Worm (Caenorhabditis elegans) whole organism, midembryonic: Measurements from ENCODE around the gene folt-2.

Source experiments
- T22C8.4 ChIP-seq: fragments of 200-800 bp; sonication (Bioruptor generic); IDR thresholded peaks from 2 replicates; pipeline ENCODE4 v1.3.6; 2022; ENCODE audit warnings: missing genetic modification characterization, missing compliant biosample characterization
- cog-1 ChIP-seq: sonication (generic microtip); optimal IDR thresholded peaks from 2 replicates; lab custom pipeline; 2016; ENCODE audit warnings: missing genetic modification characterization, missing compliant biosample characterization
- flt-1 ChIP-seq: fragments of 200-800 bp; sonication (Bioruptor generic); IDR thresholded peaks from 2 replicates; pipeline ENCODE4 v1.3.6; 2022; ENCODE audit warnings: missing genetic modification characterization, missing compliant biosample characterization
- klf-2 ChIP-seq: fragments of 200-800 bp; sonication (Bioruptor generic); conservative IDR thresholded peaks from 2 replicates; pipeline ENCODE4 v1.3.6; 2022; ENCODE audit warnings: missing genetic modification reagents, missing genetic modification characterization, missing compliant biosample characterization
- med-1 ChIP-seq: sonication (generic microtip); optimal IDR thresholded peaks from 2 replicates; lab custom pipeline; 2017; ENCODE audit warnings: missing genetic modification characterization, mild to moderate bottlenecking, missing compliant biosample characterization, antibody characterized with exemption, missing genetic modification reagents; ENCODE audit not compliant: insufficient read depth
- ref-1 ChIP-seq: fragments of 200-800 bp; sonication (Bioruptor generic); conservative IDR thresholded peaks from 2 replicates; pipeline ENCODE4 v1.3.6; 2022; ENCODE audit warnings: missing genetic modification reagents, missing genetic modification characterization, missing compliant biosample characterization
- tab-1 ChIP-seq: fragments of 200-800 bp; sonication (Bioruptor generic); IDR thresholded peaks from 2 replicates; pipeline ENCODE4 v1.3.6; 2022; ENCODE audit warnings: missing genetic modification characterization, missing compliant biosample characterization
- ztf-23 ChIP-seq: fragments of 200-800 bp; sonication (Bioruptor generic); IDR thresholded peaks from 2 replicates; pipeline ENCODE4 v1.3.6; 2022; ENCODE audit warnings: missing genetic modification reagents, missing genetic modification characterization, missing compliant biosample characterization
- ztf-29 ChIP-seq: fragments of 200-800 bp; sonication (Bioruptor generic); IDR thresholded peaks from 2 replicates; pipeline ENCODE4 v1.3.6; 2022; ENCODE audit warnings: missing genetic modification reagents, missing genetic modification characterization, missing compliant biosample characterization

Gene folt-2

ce11 chrV:2875422-2875821 is at the start of gene folt-2:
Gene folt-2, minus strand, starts transcription at chrV:2875600.
- TF ChIP-seq klf-2, result no peak
- no peak for TF ChIP-seq med-1 (GFP tag; lab: Kevin White, UChicago)
- TF ChIP-seq cog-1 (tag; lab: Kevin White, UChicago), result no peak
- TF ChIP-seq ztf-23, result no peak
- TF ChIP-seq T22C8.4 (GFP tag; lab: Robert Waterston, UW), result no peak
- TF ChIP-seq ztf-29 (GFP tag; lab: Robert Waterston, UW), result no peak
- no peak for TF ChIP-seq tab-1 (GFP tag; lab: Robert Waterston, UW)

- TF ChIP-seq tab-1 (GFP tag; lab: Robert Waterston, UW), result no peak
- TF ChIP-seq flt-1, result no peak
- TF ChIP-seq T22C8.4 (GFP tag; lab: Robert Waterston, UW), result no peak
- no peak for TF ChIP-seq ref-1 (GFP tag; lab: Robert Waterston, UW)
- TF ChIP-seq ztf-29 (GFP tag; lab: Robert Waterston, UW), result no peak
- TF ChIP-seq klf-2, result no peak
- TF ChIP-seq ztf-23, result no peak
- TF ChIP-seq cog-1 (tag; lab: Kevin White, UChicago), result no peak
- TF ChIP-seq med-1 (GFP tag; lab: Kevin White, UChicago), result no peak
These were observed 47.2 kb upstream of the folt-2 start, which contains the start of gene srh-38 for ce11 chrV:2922594-2922993. Gene srh-38, minus strand, starts transcription at chrV:2922694.

ce11 chrV:2920125-2920524 is 44.7 kb upstream of the folt-2 start:
- no peak for TF ChIP-seq ref-1 (GFP tag; lab: Robert Waterston, UW)

ce11 chrV:2913948-2914347 is 38.5 kb upstream of the folt-2 start, which contains the start of gene srh-146:
Gene srh-146, plus strand, starts transcription at chrV:2914248.
- TF ChIP-seq cog-1 (tag; lab: Kevin White, UChicago) (no peak), flt-1 (no peak), tab-1 (GFP tag; lab: Robert Waterston, UW) (no peak), ref-1 (GFP tag; lab: Robert Waterston, UW) (no peak), med-1 (GFP tag; lab: Kevin White, UChicago) (no peak), ztf-29 (GFP tag; lab: Robert Waterston, UW) (no peak), ztf-23 (no peak), T22C8.4 (GFP tag; lab: Robert Waterston, UW) (no peak), klf-2 (no peak)

ce11 chrV:2912901-2913300 is 37.5 kb upstream of the folt-2 start, which contains the start of gene C31B8.9:
Gene C31B8.9, minus strand, starts transcription at chrV:2913001.
- TF ChIP-seq tab-1 (GFP tag; lab: Robert Waterston, UW), result no peak
- no peak for TF ChIP-seq flt-1

ce11 chrV:2909525-2909924 is 34.1 kb upstream of the folt-2 start, which contains the start of gene zmp-3:
Gene zmp-3, minus strand, starts transcription at chrV:2909625.
- TF ChIP-seq T22C8.4 (GFP tag; lab: Robert Waterston, UW), result no peak
- no peak for TF ChIP-seq klf-2
- TF ChIP-seq flt-1, result no peak
- no peak for TF ChIP-seq tab-1 (GFP tag; lab: Robert Waterston, UW)
- TF ChIP-seq med-1 (GFP tag; lab: Kevin White, UChicago), result no peak
- no peak for TF ChIP-seq ztf-23
- no peak for TF ChIP-seq ref-1 (GFP tag; lab: Robert Waterston, UW)

ce11 chrV:2903227-2903626 is 27.8 kb upstream of the folt-2 start, which contains the start of gene C31B8.7:
Gene C31B8.7, minus strand, starts transcription at chrV:2903327.
- TF ChIP-seq cog-1 (tag; lab: Kevin White, UChicago) (no peak), T22C8.4 (GFP tag; lab: Robert Waterston, UW) (no peak), ztf-29 (GFP tag; lab: Robert Waterston, UW) (no peak), med-1 (GFP tag; lab: Kevin White, UChicago) (no peak), flt-1 (no peak), tab-1 (GFP tag; lab: Robert Waterston, UW) (no peak), ref-1 (GFP tag; lab: Robert Waterston, UW) (no peak), ztf-23 (no peak), klf-2 (no peak)

ce11 chrV:2899867-2900266 is 24.5 kb upstream of the folt-2 start, which contains the start of gene str-46:
Gene str-46, minus strand, starts transcription at chrV:2899967.
- no peak for TF ChIP-seq flt-1
- no peak for TF ChIP-seq cog-1 (tag; lab: Kevin White, UChicago)
- TF ChIP-seq ref-1 (GFP tag; lab: Robert Waterston, UW), result no peak
- TF ChIP-seq T22C8.4 (GFP tag; lab: Robert Waterston, UW), result no peak
- TF ChIP-seq med-1 (GFP tag; lab: Kevin White, UChicago), result no peak
- TF ChIP-seq ztf-23, result no peak
- no peak for TF ChIP-seq ztf-29 (GFP tag; lab: Robert Waterston, UW)
- no peak for TF ChIP-seq tab-1 (GFP tag; lab: Robert Waterston, UW)
- no peak for TF ChIP-seq klf-2

- no peak for TF ChIP-seq ztf-29 (GFP tag; lab: Robert Waterston, UW)
- TF ChIP-seq klf-2, result no peak
- no peak for TF ChIP-seq ref-1 (GFP tag; lab: Robert Waterston, UW)
- no peak for TF ChIP-seq med-1 (GFP tag; lab: Kevin White, UChicago)
- no peak for TF ChIP-seq T22C8.4 (GFP tag; lab: Robert Waterston, UW)
- no peak for TF ChIP-seq flt-1
- no peak for TF ChIP-seq ztf-23
- TF ChIP-seq cog-1 (tag; lab: Kevin White, UChicago), result no peak
- TF ChIP-seq tab-1 (GFP tag; lab: Robert Waterston, UW), result no peak
These were observed 20.8 kb upstream of the folt-2 start, which contains the start of gene pals-32 for ce11 chrV:2896198-2896660. Gene pals-32, plus strand, starts transcription at chrV:2896610.

ce11 chrV:2892976-2893375 is 17.6 kb upstream of the folt-2 start, which contains the start of gene srh-127:
Gene srh-127, plus strand, starts transcription at chrV:2893276.
- TF ChIP-seq T22C8.4 (GFP tag; lab: Robert Waterston, UW), result no peak
- TF ChIP-seq med-1 (GFP tag; lab: Kevin White, UChicago), result no peak
- no peak for TF ChIP-seq klf-2
- TF ChIP-seq ref-1 (GFP tag; lab: Robert Waterston, UW), result no peak
- TF ChIP-seq flt-1, result no peak
- no peak for TF ChIP-seq tab-1 (GFP tag; lab: Robert Waterston, UW)
- TF ChIP-seq ztf-23, result no peak
